Worm (Caenorhabditis elegans) whole organism, L1 larva: Measurements from ENCODE around the gene prx-14.

Experiments
- C34B4.2 ChIP-seq: sonication (generic microtip); optimal IDR thresholded peaks from 2 replicates; lab custom pipeline; 2017; ENCODE audit warnings: mild to moderate bottlenecking, missing genetic modification characterization, missing compliant biosample characterization
- F16B12.6 ChIP-seq: fragments of 150-350 bp; optimal IDR thresholded peaks from 2 replicates; lab custom pipeline; 2014; ENCODE audit warnings: missing biosample characterization, missing genetic modification characterization
- aha-1 ChIP-seq: fragments of 150-350 bp; optimal IDR thresholded peaks from 2 replicates; lab custom pipeline; 2014; ENCODE audit warnings: missing biosample characterization, missing genetic modification characterization
- ceh-82 ChIP-seq, 3 experiments: fragments of 150-350 bp in 1 of 3; sonication (generic microtip) in 2 of 3; optimal IDR thresholded peaks; 2 replicates each; lab custom pipeline; 2014 to 2017; ENCODE audit warnings: missing biosample characterization in 3 of 3, missing genetic modification characterization in 3 of 3
- ceh-88 ChIP-seq: fragments of 200-800 bp; sonication (Bioruptor generic); IDR thresholded peaks from 2 replicates; pipeline ENCODE4 v1.3.6; 2022; ENCODE audit warnings: missing genetic modification characterization, missing compliant biosample characterization
- egl-27 ChIP-seq, 2 experiments: fragments of 150-350 bp in 1 of 2; sonication (generic microtip); optimal IDR thresholded peaks; 3 replicates each; lab custom pipeline; 2017 to 2018; ENCODE audit warnings: missing biosample characterization in 2 of 2, missing genetic modification characterization in 2 of 2, missing genetic modification reagents in 2 of 2
- fkh-10 ChIP-seq: sonication (generic microtip); optimal IDR thresholded peaks from 2 replicates; lab custom pipeline; 2017; ENCODE audit warnings: missing biosample characterization, missing genetic modification reagents, missing genetic modification characterization
- fkh-8 ChIP-seq: sonication (generic microtip); optimal IDR thresholded peaks from 2 replicates; lab custom pipeline; 2016; ENCODE audit warnings: mild to moderate bottlenecking, missing genetic modification characterization, missing compliant biosample characterization
- grh-1 ChIP-seq: fragments of 200-800 bp; sonication (Bioruptor generic); IDR thresholded peaks from 2 replicates; pipeline ENCODE4 v1.3.6; 2022; ENCODE audit warnings: missing genetic modification reagents, missing genetic modification characterization, missing compliant biosample characterization
- hpl-2 ChIP-seq: fragments of 150-350 bp; optimal IDR thresholded peaks from 2 replicates; lab custom pipeline; 2014; ENCODE audit warnings: missing biosample characterization, missing genetic modification reagents, missing genetic modification characterization
- irx-1 ChIP-seq: sonication (generic microtip); optimal IDR thresholded peaks from 2 replicates; lab custom pipeline; 2016; ENCODE audit warnings: missing genetic modification characterization, missing compliant biosample characterization
- isw-1 ChIP-seq: fragments of 200-800 bp; sonication (Bioruptor generic); IDR thresholded peaks from 2 replicates; pipeline ENCODE4 v1.3.6; 2022; ENCODE audit warnings: missing genetic modification characterization, missing compliant biosample characterization
- jun-1 ChIP-seq: fragments of 150-350 bp; optimal IDR thresholded peaks from 2 replicates; lab custom pipeline; 2014; ENCODE audit warnings: missing biosample characterization, missing genetic modification reagents, missing genetic modification characterization
- mab-9 ChIP-seq: fragments of 200-800 bp; sonication (Bioruptor generic); IDR thresholded peaks from 2 replicates; pipeline ENCODE4 v1.3.6; 2022; ENCODE audit warnings: missing genetic modification reagents, missing genetic modification characterization, missing compliant biosample characterization
- mef-2 ChIP-seq: fragments of 150-350 bp; optimal IDR thresholded peaks from 2 replicates; lab custom pipeline; 2014; ENCODE audit warnings: missing biosample characterization, missing genetic modification characterization
- mep-1 ChIP-seq: fragments of 150-350 bp; optimal IDR thresholded peaks from 2 replicates; lab custom pipeline; 2014; ENCODE audit warnings: missing biosample characterization, missing genetic modification characterization
- nhr-11 ChIP-seq: fragments of 150-350 bp; optimal IDR thresholded peaks from 2 replicates; lab custom pipeline; 2014; ENCODE audit warnings: missing biosample characterization, missing genetic modification characterization
- nhr-12 ChIP-seq: sonication (generic microtip); optimal IDR thresholded peaks from 2 replicates; lab custom pipeline; 2017; ENCODE audit warnings: missing biosample characterization, missing genetic modification characterization
- nhr-47 ChIP-seq: sonication (generic microtip); optimal IDR thresholded peaks from 2 replicates; lab custom pipeline; 2016; ENCODE audit warnings: mild to moderate bottlenecking, missing genetic modification characterization, moderate library complexity, missing compliant biosample characterization
- nhr-77 ChIP-seq: fragments of 150-350 bp; optimal IDR thresholded peaks from 2 replicates; lab custom pipeline; 2014; ENCODE audit warnings: missing biosample characterization, missing genetic modification characterization
- nhr-84 ChIP-seq: sonication (generic microtip); optimal IDR thresholded peaks from 2 replicates; lab custom pipeline; 2017; ENCODE audit warnings: missing biosample characterization, missing genetic modification characterization
- nhr-90 ChIP-seq: sonication (generic microtip); optimal IDR thresholded peaks from 2 replicates; lab custom pipeline; 2016; ENCODE audit warnings: mild to moderate bottlenecking, missing genetic modification characterization, missing compliant biosample characterization; ENCODE audit not compliant: poor library complexity
- rnt-1 ChIP-seq: sonication (generic microtip); optimal IDR thresholded peaks from 2 replicates; lab custom pipeline; 2016; ENCODE audit warnings: mild to moderate bottlenecking, missing genetic modification characterization, moderate library complexity, missing compliant biosample characterization
- skn-1 ChIP-seq: fragments of 150-350 bp; optimal IDR thresholded peaks from 2 replicates; lab custom pipeline; 2014; ENCODE audit warnings: missing biosample characterization, missing genetic modification characterization
- snpc-4 ChIP-seq: fragments of 150-350 bp; optimal IDR thresholded peaks from 2 replicates; lab custom pipeline; 2014; ENCODE audit warnings: missing biosample characterization, missing genetic modification characterization
- snu-23 ChIP-seq: sonication (generic microtip); optimal IDR thresholded peaks from 2 replicates; lab custom pipeline; 2016; ENCODE audit warnings: missing genetic modification characterization, missing compliant biosample characterization
- sptf-1 ChIP-seq: fragments of 150-350 bp; optimal IDR thresholded peaks from 2 replicates; lab custom pipeline; 2014; ENCODE audit warnings: missing biosample characterization, missing genetic modification characterization
- swsn-7 ChIP-seq: sonication (generic microtip); optimal IDR thresholded peaks from 2 replicates; lab custom pipeline; 2016; ENCODE audit warnings: missing genetic modification characterization, missing compliant biosample characterization
- unc-130 ChIP-seq: fragments of 150-350 bp; optimal IDR thresholded peaks from 2 replicates; lab custom pipeline; 2017; ENCODE audit warnings: missing biosample characterization, missing genetic modification characterization, inconsistent platforms
- unc-30 ChIP-seq: sonication (generic microtip); optimal IDR thresholded peaks from 2 replicates; lab custom pipeline; 2017; ENCODE audit warnings: missing biosample characterization, missing genetic modification characterization
- unc-86 ChIP-seq: sonication (generic microtip); optimal IDR thresholded peaks from 2 replicates; lab custom pipeline; 2016; ENCODE audit warnings: missing genetic modification characterization, missing compliant biosample characterization
- vab-15 ChIP-seq: sonication (generic microtip); optimal IDR thresholded peaks from 2 replicates; lab custom pipeline; 2017; ENCODE audit warnings: missing genotype, mild to moderate bottlenecking, missing genetic modification characterization, missing compliant biosample characterization
- xbp-1 ChIP-seq: sonication (generic microtip); optimal IDR thresholded peaks from 2 replicates; lab custom pipeline; 2016; ENCODE audit warnings: missing genetic modification characterization, missing compliant biosample characterization

prx-14 gene

DNA sequence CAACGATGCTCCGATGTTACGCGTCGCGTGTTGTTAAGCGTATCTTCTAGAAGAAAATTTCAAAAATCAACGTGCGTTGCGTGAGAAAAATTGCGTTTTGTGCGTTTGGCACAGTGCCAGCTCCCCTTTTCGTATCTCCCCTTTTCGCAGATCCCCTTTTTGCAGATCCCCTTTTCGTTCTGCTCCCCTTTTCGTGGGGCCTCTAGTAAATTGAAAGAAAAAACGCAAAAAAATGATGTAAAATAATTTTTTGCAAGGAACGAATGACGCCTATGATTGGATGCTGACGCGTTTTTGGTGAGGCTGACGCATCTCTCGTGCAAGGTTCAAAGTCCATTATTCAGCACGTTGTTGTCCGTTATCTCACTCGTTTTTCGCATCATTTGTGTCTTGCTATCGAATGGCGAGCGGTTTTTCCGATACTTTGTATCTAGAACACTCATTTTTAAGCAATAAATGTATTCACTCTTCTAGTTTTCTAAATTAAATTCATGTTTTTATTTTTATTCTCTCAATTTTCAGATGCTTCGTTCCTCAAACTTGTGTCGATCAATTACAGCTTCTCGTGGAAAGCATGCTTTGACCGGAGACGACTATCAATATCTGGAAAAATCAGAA, 3.7 kb upstream of the prx-14 start, which contains the start of gene cpt-2 (continued):
- TF ChIP-seq nhr-47 (peak; percentile 96), fkh-8 (peak; percentile 79), skn-1 (peak; percentile 76), mef-2 (peak; percentile 20), nhr-90 (tag; lab: Kevin White, UChicago) (peak; percentile 93), ceh-88 (GFP tag; lab: Robert Waterston, UW) (peak; percentile 78), ceh-82 (tag; optimal IDR thresholded peaks at IDR 0.05; lab: Kevin White, UChicago) (peak; percentile 77 to 93 (median 89)), nhr-77 (tag; lab: Kevin White, UChicago) (peak; percentile 66), nhr-11 (tag; lab: Kevin White, UChicago) (peak; percentile 83), xbp-1 (tag; lab: Kevin White, UChicago) (peak; percentile 91)
- TF ChIP-seq, all 84 proteins: peak for 61; not testable (repeated sequence) for 23

DNA sequence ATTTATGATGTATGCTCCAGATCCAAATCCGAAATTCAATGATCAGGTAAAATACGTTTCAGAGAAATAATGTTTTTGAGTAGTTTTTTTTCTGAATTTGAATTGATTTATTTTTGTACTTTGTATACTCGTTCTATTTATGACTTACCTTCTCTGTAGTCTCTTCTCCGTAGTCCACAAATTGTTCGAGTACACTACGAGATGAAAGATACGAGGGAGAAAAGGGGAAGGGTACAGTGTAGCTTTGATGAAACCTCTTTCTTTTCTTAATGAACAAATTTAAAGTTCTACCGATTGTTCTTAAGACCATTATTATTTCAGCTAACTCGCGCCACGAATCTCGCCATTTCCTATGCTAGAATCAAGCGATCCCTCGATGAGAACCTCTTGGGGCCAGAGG, 2.9 kb upstream of the prx-14 start:
- TF ChIP-seq snpc-4, result no peak
- no peak for TF ChIP-seq nhr-47
- TF ChIP-seq mep-1, result peak; percentile 4

ce11 chrIV:11183991-11184390, 1.1 kb downstream of the prx-14 start, which contains the start of gene nuaf-3:
nuaf-3 (plus strand) TSS chrIV:11184291.
- TF ChIP-seq unc-30 (tag; lab: Kevin White, UChicago), result no peak
- TF ChIP-seq swsn-7, result no peak
- no peak for TF ChIP-seq hpl-2 (GFP tag; lab: Kevin White, UChicago)

ce11 chrIV:11186729-11187128, 3.8 kb downstream of the prx-14 start, which contains the start of gene sdz-27:
sdz-27 (plus strand) TSS chrIV:11187029.
- TF ChIP-seq sptf-1 (no peak), egl-27 (tag; optimal IDR thresholded peaks at IDR 0.05; lab: Kevin White, UChicago) (no peak), grh-1 (GFP tag; lab: Robert Waterston, UW) (no peak)

ce11 chrIV:11189411-11189810, 6.5 kb downstream of the prx-14 start, which contains the start of gene fbxb-79:
fbxb-79 (minus strand) TSS chrIV:11189511.
- TF ChIP-seq snu-23 (no peak), C34B4.2 (tag; lab: Kevin White, UChicago) (no peak), jun-1 (tag; lab: Kevin White, UChicago) (no peak), mab-9 (no peak), fkh-10 (GFP tag; lab: Kevin White, UChicago) (no peak), mef-2 (no peak), nhr-84 (tag; lab: Kevin White, UChicago) (no peak), unc-86 (tag; lab: Kevin White, UChicago) (no peak), aha-1 (tag; lab: Kevin White, UChicago) (no peak), sptf-1 (no peak), unc-130 (tag; lab: Kevin White, UChicago) (no peak), F16B12.6 (no peak), grh-1 (GFP tag; lab: Robert Waterston, UW) (no peak), unc-30 (tag; lab: Kevin White, UChicago) (no peak), nhr-90 (tag; lab: Kevin White, UChicago) (no peak), nhr-12 (no peak), vab-15 (no peak), irx-1 (tag; lab: Kevin White, UChicago) (no peak)

DNA sequence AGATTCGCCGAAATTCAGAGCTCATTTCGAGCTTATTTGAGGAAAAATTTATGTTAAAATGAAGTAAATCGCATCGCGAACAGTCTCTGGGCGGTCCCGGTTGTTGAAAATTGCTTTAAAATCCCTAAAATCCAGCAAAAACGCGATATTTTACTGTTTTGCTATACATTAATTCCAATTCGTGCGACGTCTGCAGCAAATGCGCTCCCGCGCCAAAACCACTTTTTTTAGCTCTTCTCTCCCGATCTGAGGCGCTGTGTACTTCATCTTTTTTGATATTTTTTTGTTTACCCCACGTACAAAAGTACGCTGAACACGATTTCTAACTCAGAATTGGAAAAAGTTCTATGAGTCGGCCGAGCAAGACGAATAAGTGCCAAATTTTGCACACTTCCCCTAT, 16.1 kb downstream of the prx-14 start, which contains the start of gene R07H5.16:
Gene R07H5.16 (plus strand): TSS at position 348 of the 400 bp plus-strand sequence.
- TF ChIP-seq rnt-1 (tag; lab: Kevin White, UChicago) (peak; percentile 2), isw-1 (GFP tag; lab: Robert Waterston, UW) (peak; percentile 15; the same call in 1 of the 2 replicates)
